Fruit fly (Drosophila melanogaster) whole organism, embryonic: ENCODE measurements around the gene Tg.

Experiments
- Dp ChIP-seq: fragments of 200-800 bp; sonication (Bioruptor generic); optimal IDR thresholded peaks from 2 replicates; lab custom pipeline; 2018; ENCODE audit warnings: missing biosample characterization, mild to moderate bottlenecking, missing genetic modification characterization, moderate library complexity
- wdn ChIP-seq: fragments of 200-800 bp; sonication (Bioruptor generic); IDR thresholded peaks from 2 replicates; pipeline ENCODE4 v1.3.6; 2022; ENCODE audit warnings: missing biosample characterization, missing genetic modification characterization

dm6 chr2L:8010602-8011455 is at the start of gene Tg, which contains the start of gene Glyat:
- TF ChIP-seq wdn (GFP tag; lab: Robert Waterston, UW) (0 out of 2 replicates have a peak, but pooled peaks have one; percentile 18), Dp (GFP tag; lab: Kevin White, UChicago) (peak; percentile 77)
